Worm (Caenorhabditis elegans) whole organism, early embryonic: Measurements from ENCODE around the gene M03C11.3.

Experiments
- B0310.2 ChIP-seq: sonication (generic microtip); optimal IDR thresholded peaks from 2 replicates; lab custom pipeline; 2016; ENCODE audit warnings: mild to moderate bottlenecking, missing genetic modification characterization, missing compliant biosample characterization
- F13C5.2 ChIP-seq: sonication (generic microtip); optimal IDR thresholded peaks from 2 replicates; lab custom pipeline; 2017; ENCODE audit warnings: mild to moderate bottlenecking, missing genetic modification characterization, inconsistent platforms, missing compliant biosample characterization
- aly-1 ChIP-seq: sonication (generic microtip); optimal IDR thresholded peaks from 2 replicates; lab custom pipeline; 2016; ENCODE audit warnings: missing genetic modification characterization, missing compliant biosample characterization
- ama-1 ChIP-seq: fragments of 150-350 bp; optimal IDR thresholded peaks from 2 replicates; lab custom pipeline; 2014
- ceh-13 ChIP-seq: fragments of 200-800 bp; sonication (Bioruptor generic); optimal IDR thresholded peaks from 2 replicates; lab custom pipeline; 2018; ENCODE audit warnings: mild to moderate bottlenecking, missing genetic modification characterization, missing compliant biosample characterization
- ceh-36 ChIP-seq: sonication (generic microtip); optimal IDR thresholded peaks from 2 replicates; lab custom pipeline; 2016; ENCODE audit warnings: missing genetic modification characterization, inconsistent platforms, missing compliant biosample characterization
- ets-7 ChIP-seq: sonication (generic microtip); optimal IDR thresholded peaks from 2 replicates; lab custom pipeline; 2016; ENCODE audit warnings: missing genotype, missing genetic modification characterization, missing compliant biosample characterization
- flt-1 ChIP-seq: fragments of 200-800 bp; sonication (Bioruptor generic); IDR thresholded peaks from 2 replicates; pipeline ENCODE4 v1.3.6; 2022; ENCODE audit warnings: missing genetic modification characterization, missing compliant biosample characterization
- hmbx-1 ChIP-seq: sonication (generic microtip); optimal IDR thresholded peaks from 2 replicates; lab custom pipeline; 2016; ENCODE audit warnings: mild to moderate bottlenecking, missing genetic modification characterization, missing compliant biosample characterization
- hmg-4 ChIP-seq: fragments of 200-800 bp; sonication (Bioruptor generic); optimal IDR thresholded peaks from 2 replicates; lab custom pipeline; 2018; ENCODE audit warnings: mild to moderate bottlenecking, missing genetic modification characterization, missing compliant biosample characterization
- hnd-1 ChIP-seq: sonication (generic microtip); optimal IDR thresholded peaks from 2 replicates; lab custom pipeline; 2016; ENCODE audit warnings: missing genetic modification characterization, missing compliant biosample characterization
- pes-1 ChIP-seq: fragments of 200-800 bp; sonication (Bioruptor generic); IDR thresholded peaks from 2 replicates; pipeline ENCODE4 v1.3.6; 2022; ENCODE audit warnings: missing genetic modification reagents, missing genetic modification characterization, missing compliant biosample characterization
- scrt-1 ChIP-seq: fragments of 200-800 bp; sonication (Bioruptor generic); IDR thresholded peaks from 2 replicates; pipeline ENCODE4 v1.3.6; 2022; ENCODE audit warnings: missing genetic modification characterization, missing compliant biosample characterization
- sea-1 ChIP-seq: fragments of 200-800 bp; sonication (Bioruptor generic); conservative IDR thresholded peaks from 2 replicates; pipeline ENCODE4 v1.3.6; 2022; ENCODE audit warnings: missing genetic modification characterization, missing compliant biosample characterization
- tbx-11 ChIP-seq: fragments of 200-800 bp; sonication (Bioruptor generic); IDR thresholded peaks from 2 replicates; pipeline ENCODE4 v1.3.6; 2022; ENCODE audit warnings: missing genetic modification characterization, missing compliant biosample characterization
- tbx-37 ChIP-seq: fragments of 200-800 bp; sonication (Bioruptor generic); conservative IDR thresholded peaks from 2 replicates; pipeline ENCODE4 v1.3.6; 2022; ENCODE audit warnings: missing genetic modification reagents, missing genetic modification characterization, missing compliant biosample characterization
- tra-4 ChIP-seq: sonication (generic microtip); optimal IDR thresholded peaks from 2 replicates; lab custom pipeline; 2017; ENCODE audit warnings: missing genetic modification characterization, missing compliant biosample characterization

Gene M03C11.3

ce11 chrIII:10364656-10365055 lies 40.2 kb upstream of the M03C11.3 start, which contains the start of gene tbc-8:
tbc-8 (plus strand) TSS chrIII:10364956.
- TF ChIP-seq pes-1 (GFP tag; lab: Robert Waterston, UW) = no peak
- TF ChIP-seq tbx-11 (GFP tag; lab: Robert Waterston, UW) = no peak

DNA sequence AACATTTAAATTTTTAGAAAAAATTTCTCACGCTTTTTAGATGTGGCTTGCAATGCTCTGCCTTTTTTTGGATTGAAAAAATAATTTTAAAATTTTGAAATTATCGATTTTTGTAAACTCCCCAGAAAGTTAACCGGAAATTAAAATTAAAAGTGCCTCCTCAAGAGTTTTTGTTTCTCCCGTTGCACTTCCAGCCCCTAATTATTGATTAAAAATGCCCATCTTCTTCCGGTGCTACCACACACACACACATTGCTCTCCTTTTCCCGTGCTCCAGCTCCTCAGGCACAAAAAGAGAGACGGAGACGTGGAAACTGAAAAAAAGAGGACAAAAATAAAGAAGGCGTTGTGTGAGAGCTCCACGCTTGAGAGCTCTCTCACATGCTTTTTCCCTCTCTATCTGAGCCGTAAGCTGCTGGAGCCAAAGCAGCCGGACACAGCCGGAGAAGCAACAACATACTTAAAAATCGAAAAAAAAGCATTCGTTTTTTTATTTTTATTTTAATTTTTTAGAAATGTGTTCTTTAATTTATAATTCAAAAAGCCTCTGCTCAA lies 37.4 kb upstream of the M03C11.3 start:
- TF ChIP-seq B0310.2 (tag; lab: Kevin White, UChicago) = no peak
- TF ChIP-seq tbx-37 (GFP tag; lab: Robert Waterston, UW) = no peak
- TF ChIP-seq hmg-4 (GFP tag; lab: Kevin White, UChicago) = no peak
- TF ChIP-seq ets-7 (tag; lab: Kevin White, UChicago) = no peak
- TF ChIP-seq sea-1 (GFP tag; lab: Robert Waterston, UW) = 0 out of 2 replicates have a peak, but pooled peaks have one; percentile 30

DNA sequence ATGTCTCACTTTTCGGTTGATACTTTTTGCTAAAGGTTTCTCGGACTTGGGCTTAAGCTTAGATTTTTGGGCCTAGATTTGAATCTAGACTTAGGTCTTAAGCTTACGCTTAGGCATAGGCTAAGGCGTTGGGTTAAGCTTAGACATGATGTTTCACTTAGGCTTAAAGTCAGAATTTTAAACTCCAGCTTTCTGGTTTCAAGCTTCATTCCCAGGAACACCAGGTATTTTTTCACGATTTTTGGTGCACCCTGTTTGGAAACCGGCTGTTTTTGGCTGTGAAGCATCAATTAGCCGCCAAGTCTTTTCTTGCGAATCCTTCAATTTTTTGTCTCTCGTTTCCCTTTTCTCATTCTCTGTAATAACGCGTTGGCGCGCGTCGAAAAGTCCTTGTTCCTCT lies 31.0 kb upstream of the M03C11.3 start:
- TF ChIP-seq ama-1 (lab: Kevin White, UChicago) = no peak
- TF ChIP-seq tra-4 = no peak
- no peak for TF ChIP-seq scrt-1 (GFP tag; lab: Robert Waterston, UW)
- TF ChIP-seq sea-1 (GFP tag; lab: Robert Waterston, UW) = no peak
- TF ChIP-seq pes-1 (GFP tag; lab: Robert Waterston, UW) = no peak
- 0 out of 2 replicates have a peak, but pooled peaks have one; percentile 2 for TF ChIP-seq tbx-37 (GFP tag; lab: Robert Waterston, UW)

DNA sequence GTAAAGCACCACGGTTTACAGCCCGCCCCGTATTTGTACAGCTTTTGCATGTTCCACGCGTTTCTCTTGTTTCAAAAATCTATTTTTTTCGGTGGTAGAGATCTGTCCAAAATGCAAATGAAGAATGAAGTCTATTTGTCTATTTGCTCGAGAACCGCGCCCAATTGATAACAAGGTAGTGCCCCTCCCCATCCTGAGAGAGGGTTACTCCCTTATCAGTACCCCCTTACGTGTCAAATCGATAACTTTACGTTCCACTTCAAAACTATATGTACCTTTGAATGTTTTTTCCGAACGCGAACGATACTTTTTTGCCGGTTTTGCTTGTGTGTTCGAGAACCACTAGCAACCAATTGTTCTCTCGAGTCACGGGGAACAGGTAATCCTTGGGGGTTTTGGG lies 28.8 kb upstream of the M03C11.3 start:
- no peak for TF ChIP-seq hnd-1 (tag; lab: Kevin White, UChicago)

DNA sequence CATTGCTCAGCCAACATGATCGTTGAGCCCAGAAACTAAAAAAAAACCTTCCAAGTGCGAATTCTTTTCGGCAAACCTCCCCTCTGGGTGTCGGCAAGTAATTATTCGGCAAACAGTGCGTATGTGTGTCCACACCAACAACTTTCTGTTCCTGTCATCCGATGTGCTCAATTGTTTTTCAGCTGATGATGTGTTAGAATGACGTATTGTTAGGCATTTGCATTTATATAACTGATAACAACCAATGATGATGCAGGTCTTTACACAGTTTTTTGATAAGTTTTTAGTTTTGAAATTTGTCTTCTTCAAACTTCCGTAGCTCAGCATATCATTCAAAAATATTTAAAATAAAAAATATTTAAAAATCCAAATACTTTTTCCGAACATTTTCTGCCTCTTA lies 26.0 kb upstream of the M03C11.3 start:
- TF ChIP-seq ceh-36 (tag; lab: Kevin White, UChicago) (no peak), ama-1 (lab: Kevin White, UChicago) (no peak), ets-7 (tag; lab: Kevin White, UChicago) (no peak), sea-1 (GFP tag; lab: Robert Waterston, UW) (no peak), pes-1 (GFP tag; lab: Robert Waterston, UW) (no peak), scrt-1 (GFP tag; lab: Robert Waterston, UW) (no peak), ceh-13 (no peak), F13C5.2 (tag; lab: Kevin White, UChicago) (no peak), hmbx-1 (tag; lab: Kevin White, UChicago) (no peak)

- no peak for TF ChIP-seq B0310.2 (tag; lab: Kevin White, UChicago)
- no peak for TF ChIP-seq ceh-36 (tag; lab: Kevin White, UChicago)
- TF ChIP-seq flt-1 (GFP tag; lab: Robert Waterston, UW) = no peak
- TF ChIP-seq tra-4 = no peak
- TF ChIP-seq ceh-13 = no peak
- no peak for TF ChIP-seq aly-1
- TF ChIP-seq hnd-1 (tag; lab: Kevin White, UChicago) = no peak
- TF ChIP-seq ama-1 (lab: Kevin White, UChicago) = no peak
- no peak for TF ChIP-seq F13C5.2 (tag; lab: Kevin White, UChicago)
Observed at ce11 chrIII:10379632-10380031, 25.2 kb upstream of the M03C11.3 start.

- TF ChIP-seq ama-1 (lab: Kevin White, UChicago) (no peak), ceh-36 (tag; lab: Kevin White, UChicago) (no peak), scrt-1 (GFP tag; lab: Robert Waterston, UW) (no peak), flt-1 (GFP tag; lab: Robert Waterston, UW) (no peak), hmg-4 (GFP tag; lab: Kevin White, UChicago) (no peak)
Observed at ce11 chrIII:10380640-10381039, 24.2 kb upstream of the M03C11.3 start.

DNA sequence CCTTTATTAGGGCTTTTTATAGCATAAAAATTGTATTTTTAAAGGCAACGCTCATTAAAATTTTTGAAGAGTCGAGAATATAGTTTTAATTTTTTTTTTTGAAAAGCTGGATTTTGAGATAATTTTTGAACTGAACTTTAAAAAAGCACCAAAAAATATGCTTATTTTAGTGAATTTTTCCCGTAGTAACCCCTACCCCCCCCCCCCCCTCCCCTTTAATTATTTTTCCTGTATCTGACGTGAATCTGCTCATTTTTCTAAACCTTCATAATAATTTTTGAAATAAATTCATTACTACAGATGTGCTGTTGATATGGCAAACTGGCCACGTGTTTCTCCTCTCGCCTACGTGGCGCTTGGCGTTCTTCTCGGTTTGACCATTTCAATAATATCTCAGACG lies 23.4 kb upstream of the M03C11.3 start, which contains the start of gene C38H2.2:
Gene C38H2.2 (plus strand): TSS at position 301 of the 400 bp plus-strand sequence.
- TF ChIP-seq B0310.2 (tag; lab: Kevin White, UChicago) (no peak), ama-1 (lab: Kevin White, UChicago) (no peak), tbx-11 (GFP tag; lab: Robert Waterston, UW) (no peak), pes-1 (GFP tag; lab: Robert Waterston, UW) (no peak), scrt-1 (GFP tag; lab: Robert Waterston, UW) (no peak), aly-1 (no peak), hmbx-1 (tag; lab: Kevin White, UChicago) (no peak), tra-4 (no peak), tbx-37 (GFP tag; lab: Robert Waterston, UW) (no peak), hnd-1 (tag; lab: Kevin White, UChicago) (no peak), flt-1 (GFP tag; lab: Robert Waterston, UW) (no peak), sea-1 (GFP tag; lab: Robert Waterston, UW) (no peak), hmg-4 (GFP tag; lab: Kevin White, UChicago) (no peak), F13C5.2 (tag; lab: Kevin White, UChicago) (no peak)

ce11 chrIII:10383804-10384203 lies 21.1 kb upstream of the M03C11.3 start:
- TF ChIP-seq F13C5.2 (tag; lab: Kevin White, UChicago) = no peak
- TF ChIP-seq ets-7 (tag; lab: Kevin White, UChicago) = no peak
- TF ChIP-seq aly-1 = no peak
- TF ChIP-seq hmbx-1 (tag; lab: Kevin White, UChicago) = no peak
- TF ChIP-seq sea-1 (GFP tag; lab: Robert Waterston, UW) = no peak
- no peak for TF ChIP-seq hnd-1 (tag; lab: Kevin White, UChicago)
